In the genomic region with DNA sequence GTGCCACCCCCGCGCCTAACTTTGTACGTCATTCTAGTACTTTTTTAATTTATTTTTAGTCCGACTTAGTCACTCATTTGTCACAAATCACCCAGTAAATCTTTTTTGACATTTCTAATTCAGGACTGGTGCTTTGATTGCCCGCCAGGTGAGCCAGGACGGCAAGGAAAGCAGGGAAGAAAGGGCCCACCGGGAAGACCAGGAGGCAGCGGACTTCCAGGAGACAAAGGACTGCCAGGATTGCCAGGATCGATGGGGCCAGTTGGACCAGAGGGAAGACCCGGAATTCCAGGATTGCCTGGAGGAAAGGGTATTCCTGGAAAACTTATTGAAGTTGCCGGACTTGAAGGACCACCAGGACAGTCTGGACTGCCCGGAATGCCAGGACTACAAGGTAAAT, we compare ENCODE assay signal across 2 worm cellular contexts.
TF ChIP-seq lines count a peak whose summit lies in the region.

No protein-coding gene starts in this region.

TF ChIP-seq in whole organism, L4 larva, 104 proteins besides CTCF, POLR2A, EP300 and RAD21:
- peak; percentile 79 for TF ChIP-seq set-16 (GFP tag; IDR thresholded peaks at IDR 0.05; lab: Robert Waterston, UW)
- no peak for TF ChIP-seq dmd-6 (GFP tag; IDR thresholded peaks at IDR 0.05; lab: Robert Waterston, UW)

TF ChIP-seq in whole organism, young adult, 124 proteins besides CTCF, POLR2A, EP300 and RAD21:
- TF ChIP-seq sptf-2 (GFP tag; optimal IDR thresholded peaks at IDR 0.05; lab: Kevin White, UChicago) (no peak), F57A8.1 (GFP tag; optimal IDR thresholded peaks at IDR 0.05; lab: Kevin White, UChicago) (no peak), somi-1 (GFP tag; optimal IDR thresholded peaks at IDR 0.05; lab: Kevin White, UChicago) (no peak), ekl-4 (GFP tag; IDR thresholded peaks at IDR 0.05; lab: Robert Waterston, UW) (no peak), zfh-2 (GFP tag; conservative IDR thresholded peaks at IDR 0.05; lab: Robert Waterston, UW) (peak; percentile 51; the same call in 1 of the 2 replicates), Y67H2A.10 (GFP tag; conservative IDR thresholded peaks at IDR 0.05; lab: Robert Waterston, UW) (no peak), athp-1 (tag; optimal IDR thresholded peaks at IDR 0.05; lab: Kevin White, UChicago) (no peak), egrh-3 (GFP tag; IDR thresholded peaks at IDR 0.05; lab: Robert Waterston, UW) (peak; percentile 34; the same call in 1 of the 2 replicates), ceh-27 (GFP tag; optimal IDR thresholded peaks at IDR 0.05; lab: Kevin White, UChicago) (no peak), snpc-3.4 (tag; optimal IDR thresholded peaks at IDR 0.05; lab: Kevin White, UChicago) (no peak), mcd-1 (GFP tag; IDR thresholded peaks at IDR 0.05; lab: Robert Waterston, UW) (no peak)
TF ChIP-seq in whole organism, young adult: peak in this region for 2.
